Fruit fly (Drosophila melanogaster): Measurements from ENCODE around the gene CG6271.
A peak's percentile ranks its signal among the peaks of the same experiment; 100 is the strongest.

The CG6271 gene

DNA sequence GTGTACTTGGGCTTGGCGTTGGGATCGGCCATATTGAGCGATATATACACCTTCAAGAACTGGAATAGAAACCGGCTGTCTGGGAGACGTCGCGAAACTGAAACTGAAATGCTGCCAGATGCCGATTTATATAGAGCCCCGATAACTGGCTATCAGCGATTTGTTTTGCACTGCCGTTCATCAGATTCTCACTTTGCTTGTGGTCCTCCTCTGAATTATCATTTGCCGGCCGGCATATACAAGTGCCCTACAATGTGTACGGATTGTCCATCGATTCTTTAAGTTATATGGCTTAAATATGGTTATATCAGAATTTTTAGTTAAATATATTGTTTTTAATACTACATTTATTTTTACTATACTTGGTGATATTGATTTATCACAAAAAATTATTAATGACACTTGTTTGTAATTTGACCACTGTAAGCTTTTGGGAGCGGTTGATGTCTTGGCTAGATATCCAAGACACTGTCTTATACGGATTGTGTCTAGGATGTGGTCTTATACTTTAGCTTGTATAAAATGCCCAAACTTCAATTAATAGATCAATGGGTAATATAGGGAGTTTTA, 37.4 kb downstream of the CG6271 start, which contains the start of gene CG31075:
Gene CG31075 (minus strand): TSS at position 106 of the 570 bp plus-strand sequence.
- TF ChIP-seq psq (optimal IDR thresholded peaks at IDR 0.05): peak; percentile 54
- no peak for TF ChIP-seq Myc (optimal IDR thresholded peaks at IDR 0.05)

DNA sequence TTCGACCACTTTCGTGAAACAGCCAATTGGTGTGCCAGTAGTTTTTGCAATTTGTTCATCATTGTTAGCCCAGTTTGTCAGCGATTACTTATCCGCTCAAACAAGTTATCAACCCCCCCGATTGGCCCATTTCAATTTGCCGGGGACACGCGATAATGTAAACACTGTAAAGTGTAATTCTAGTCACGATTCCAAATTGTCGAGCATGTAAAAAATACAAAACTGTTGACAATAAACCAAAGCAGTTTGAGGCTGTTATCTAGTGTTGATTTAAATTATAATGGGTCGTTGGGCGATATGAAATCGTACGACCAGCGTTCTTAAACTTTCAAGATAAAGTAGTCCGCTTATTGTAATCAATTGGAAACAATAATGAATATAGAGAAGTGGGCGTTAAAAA, 38.5 kb downstream of the CG6271 start:
- no peak for TF ChIP-seq Myc (optimal IDR thresholded peaks at IDR 0.05)
- no peak for TF ChIP-seq psq (optimal IDR thresholded peaks at IDR 0.05)
- TF ChIP-seq h (optimal IDR thresholded peaks at IDR 0.05): no peak
- TF ChIP-seq insv (optimal IDR thresholded peaks at IDR 0.05): no peak
- no peak for TF ChIP-seq Sin3A (optimal IDR thresholded peaks at IDR 0.05)
- TF ChIP-seq ttk (optimal IDR thresholded peaks at IDR 0.05): no peak

DNA sequence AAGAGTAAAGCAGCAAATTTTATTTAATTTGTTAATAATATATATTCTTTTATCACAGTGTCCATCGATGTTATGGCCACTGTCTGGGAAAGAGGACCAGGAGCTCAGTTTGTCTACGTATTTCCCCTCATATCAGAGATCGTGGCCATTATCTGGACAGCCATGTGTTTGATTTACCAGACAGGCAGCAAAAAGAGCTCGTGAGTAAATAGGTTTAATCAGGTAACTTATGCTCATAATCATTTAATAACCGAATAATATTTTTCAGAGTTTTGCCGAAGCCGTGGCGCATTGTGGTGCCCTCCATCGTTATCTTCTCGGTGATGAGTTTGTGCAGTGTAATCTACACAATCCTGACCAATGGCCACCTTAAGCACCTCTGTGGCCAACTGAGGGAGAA, 41.5 kb downstream of the CG6271 start:
- no peak for TF ChIP-seq h (optimal IDR thresholded peaks at IDR 0.05)
- TF ChIP-seq Myc (optimal IDR thresholded peaks at IDR 0.05): no peak
- TF ChIP-seq Sin3A (optimal IDR thresholded peaks at IDR 0.05): no peak
- TF ChIP-seq psq (optimal IDR thresholded peaks at IDR 0.05): no peak
- no peak for TF ChIP-seq insv (optimal IDR thresholded peaks at IDR 0.05)
- TF ChIP-seq ttk (optimal IDR thresholded peaks at IDR 0.05): no peak

DNA sequence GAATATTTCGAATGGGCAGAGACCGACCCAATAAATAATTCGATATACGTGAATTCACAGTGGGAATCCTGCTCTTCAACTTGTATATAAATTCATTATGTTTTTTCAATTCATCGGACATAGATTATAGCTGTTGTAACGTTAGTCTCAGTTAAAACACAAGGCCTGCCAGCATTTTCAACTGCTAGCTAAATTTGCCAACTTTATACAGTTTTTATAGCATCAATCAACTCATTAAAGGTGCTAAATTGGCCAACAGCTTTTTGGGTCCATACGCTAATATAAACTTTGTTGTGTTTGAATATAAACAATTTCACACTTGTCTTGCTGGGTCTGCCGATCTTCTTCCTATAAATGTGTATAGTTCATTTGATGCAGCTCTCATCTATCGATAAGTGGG, 43.8 kb downstream of the CG6271 start:
- TF ChIP-seq Sin3A (optimal IDR thresholded peaks at IDR 0.05) (no peak), psq (optimal IDR thresholded peaks at IDR 0.05) (no peak), h (optimal IDR thresholded peaks at IDR 0.05) (no peak), Myc (optimal IDR thresholded peaks at IDR 0.05) (no peak), ttk (optimal IDR thresholded peaks at IDR 0.05) (no peak), insv (optimal IDR thresholded peaks at IDR 0.05) (no peak)

DNA sequence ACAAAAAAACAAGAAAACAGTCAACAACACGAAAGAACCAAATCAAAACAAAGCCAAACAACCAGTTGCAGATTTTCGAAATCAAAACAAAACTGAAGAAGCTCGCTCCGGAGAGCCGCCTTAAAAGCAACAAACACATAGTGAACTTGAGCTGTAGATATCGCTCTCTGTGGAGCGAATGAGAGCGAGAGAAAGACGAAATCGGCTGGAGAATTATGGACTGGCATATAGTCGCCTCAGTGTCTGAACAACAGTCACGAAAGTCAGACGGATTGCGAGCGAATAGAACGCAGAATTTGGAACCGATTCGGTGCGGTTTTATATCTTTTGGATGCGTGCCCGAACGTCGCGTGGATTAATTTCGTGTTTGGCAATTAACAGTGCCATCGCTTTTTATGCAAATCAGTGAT, 45.6 kb downstream of the CG6271 start:
- no peak for TF ChIP-seq insv (optimal IDR thresholded peaks at IDR 0.05)
- TF ChIP-seq Myc (optimal IDR thresholded peaks at IDR 0.05): no peak
- no peak for TF ChIP-seq Sin3A (optimal IDR thresholded peaks at IDR 0.05)
- no peak for TF ChIP-seq psq (optimal IDR thresholded peaks at IDR 0.05)
- no peak for TF ChIP-seq h (optimal IDR thresholded peaks at IDR 0.05)
- TF ChIP-seq ttk (optimal IDR thresholded peaks at IDR 0.05): no peak

DNA sequence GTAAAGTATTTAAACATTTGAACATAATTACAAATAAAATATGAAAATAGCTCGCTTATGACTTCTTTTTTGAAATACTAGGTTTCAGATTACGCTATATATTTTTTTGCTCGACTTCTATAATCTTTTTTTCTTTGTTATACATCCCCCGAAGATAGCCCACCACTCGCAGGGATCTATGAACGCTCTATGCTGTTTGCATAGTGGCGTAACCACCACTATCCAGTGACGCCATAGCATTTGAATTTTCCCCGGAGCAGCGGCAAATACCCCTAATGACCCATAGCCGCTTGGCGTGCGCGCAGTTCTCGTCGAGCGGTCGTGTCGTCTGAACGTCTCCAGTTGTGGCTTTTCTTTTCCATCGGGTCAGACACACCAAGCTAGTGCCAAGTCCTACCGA, 47.7 kb downstream of the CG6271 start, which contains the start of the genes CG14253 and CG46313:
Gene CG14253 (plus strand): TSS at position 301 of the 400 bp plus-strand sequence.
Gene CG46313 (plus strand): TSS at position 301 of the 400 bp plus-strand sequence.
- TF ChIP-seq ttk (optimal IDR thresholded peaks at IDR 0.05) (no peak), insv (optimal IDR thresholded peaks at IDR 0.05) (no peak), h (optimal IDR thresholded peaks at IDR 0.05) (no peak), Myc (optimal IDR thresholded peaks at IDR 0.05) (no peak), Sin3A (optimal IDR thresholded peaks at IDR 0.05) (no peak), psq (optimal IDR thresholded peaks at IDR 0.05) (no peak)
